Worm (Caenorhabditis elegans) whole organism, midembryonic: ENCODE results near the gene C07A12.7.

Source experiments
- T22C8.4 ChIP-seq: fragments of 200-800 bp; sonication (Bioruptor generic); IDR thresholded peaks from 2 replicates; pipeline ENCODE4 v1.3.6; 2022; ENCODE audit warnings: missing genetic modification characterization, missing compliant biosample characterization
- flt-1 ChIP-seq: fragments of 200-800 bp; sonication (Bioruptor generic); IDR thresholded peaks from 2 replicates; pipeline ENCODE4 v1.3.6; 2022; ENCODE audit warnings: missing genetic modification characterization, missing compliant biosample characterization
- klf-2 ChIP-seq: fragments of 200-800 bp; sonication (Bioruptor generic); conservative IDR thresholded peaks from 2 replicates; pipeline ENCODE4 v1.3.6; 2022; ENCODE audit warnings: missing genetic modification reagents, missing genetic modification characterization, missing compliant biosample characterization
- med-1 ChIP-seq: sonication (generic microtip); optimal IDR thresholded peaks from 2 replicates; lab custom pipeline; 2017; ENCODE audit warnings: missing genetic modification characterization, mild to moderate bottlenecking, missing compliant biosample characterization, antibody characterized with exemption, missing genetic modification reagents; ENCODE audit not compliant: insufficient read depth
- ref-1 ChIP-seq: fragments of 200-800 bp; sonication (Bioruptor generic); conservative IDR thresholded peaks from 2 replicates; pipeline ENCODE4 v1.3.6; 2022; ENCODE audit warnings: missing genetic modification reagents, missing genetic modification characterization, missing compliant biosample characterization
- tab-1 ChIP-seq: fragments of 200-800 bp; sonication (Bioruptor generic); IDR thresholded peaks from 2 replicates; pipeline ENCODE4 v1.3.6; 2022; ENCODE audit warnings: missing genetic modification characterization, missing compliant biosample characterization
- ztf-29 ChIP-seq: fragments of 200-800 bp; sonication (Bioruptor generic); IDR thresholded peaks from 2 replicates; pipeline ENCODE4 v1.3.6; 2022; ENCODE audit warnings: missing genetic modification reagents, missing genetic modification characterization, missing compliant biosample characterization

DNA sequence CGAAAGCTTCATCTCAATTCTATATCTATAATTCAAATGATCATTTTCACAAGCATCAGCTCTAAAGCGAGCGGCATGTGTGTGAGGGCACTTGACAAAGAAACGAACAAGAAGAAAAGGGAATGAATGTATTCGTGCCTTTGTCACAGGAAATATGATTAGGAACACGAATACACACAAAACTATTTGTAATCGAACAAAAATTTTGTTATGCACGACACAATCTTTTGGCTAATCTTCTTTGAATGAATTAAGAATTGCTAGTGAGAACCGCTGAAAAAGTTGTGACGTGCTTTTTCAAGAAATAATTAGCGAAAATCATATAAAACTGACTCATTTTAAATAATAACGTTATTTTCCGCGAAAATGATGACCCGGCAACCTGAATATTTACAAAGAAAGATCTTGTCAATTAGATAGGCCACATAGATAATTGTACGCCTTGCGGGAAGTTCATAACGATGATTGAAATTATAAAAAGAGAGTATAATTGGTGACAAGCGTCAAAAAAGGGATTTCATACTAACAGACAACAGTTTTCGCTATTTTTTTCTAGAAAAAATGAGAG, 28.4 kb downstream of the C07A12.7 start:
- no peak for TF ChIP-seq med-1 (GFP tag; lab: Kevin White, UChicago)
- no peak for TF ChIP-seq flt-1 (GFP tag; lab: Robert Waterston, UW)
- TF ChIP-seq klf-2 = no peak
- no peak for TF ChIP-seq tab-1 (GFP tag; lab: Robert Waterston, UW)
- TF ChIP-seq T22C8.4 = no peak
- no peak for TF ChIP-seq ztf-29
- TF ChIP-seq ref-1 = no peak
